Worm (Caenorhabditis elegans) whole organism, midembryonic: ENCODE results near the gene cisd-3.2.
A peak's percentile ranks its signal among the peaks of the same experiment; 100 is the strongest.

ENCODE experiments used
- T22C8.4 ChIP-seq: fragments of 200-800 bp; sonication (Bioruptor generic); IDR thresholded peaks from 2 replicates; pipeline ENCODE4 v1.3.6; 2022; ENCODE audit warnings: missing genetic modification characterization, missing compliant biosample characterization
- cog-1 ChIP-seq: sonication (generic microtip); optimal IDR thresholded peaks from 2 replicates; lab custom pipeline; 2016; ENCODE audit warnings: missing genetic modification characterization, missing compliant biosample characterization
- flt-1 ChIP-seq: fragments of 200-800 bp; sonication (Bioruptor generic); IDR thresholded peaks from 2 replicates; pipeline ENCODE4 v1.3.6; 2022; ENCODE audit warnings: missing genetic modification characterization, missing compliant biosample characterization
- klf-2 ChIP-seq: fragments of 200-800 bp; sonication (Bioruptor generic); conservative IDR thresholded peaks from 2 replicates; pipeline ENCODE4 v1.3.6; 2022; ENCODE audit warnings: missing genetic modification reagents, missing genetic modification characterization, missing compliant biosample characterization
- med-1 ChIP-seq: sonication (generic microtip); optimal IDR thresholded peaks from 2 replicates; lab custom pipeline; 2017; ENCODE audit warnings: missing genetic modification characterization, mild to moderate bottlenecking, missing compliant biosample characterization, antibody characterized with exemption, missing genetic modification reagents; ENCODE audit not compliant: insufficient read depth
- ref-1 ChIP-seq: fragments of 200-800 bp; sonication (Bioruptor generic); conservative IDR thresholded peaks from 2 replicates; pipeline ENCODE4 v1.3.6; 2022; ENCODE audit warnings: missing genetic modification reagents, missing genetic modification characterization, missing compliant biosample characterization
- tab-1 ChIP-seq: fragments of 200-800 bp; sonication (Bioruptor generic); IDR thresholded peaks from 2 replicates; pipeline ENCODE4 v1.3.6; 2022; ENCODE audit warnings: missing genetic modification characterization, missing compliant biosample characterization
- ztf-29 ChIP-seq: fragments of 200-800 bp; sonication (Bioruptor generic); IDR thresholded peaks from 2 replicates; pipeline ENCODE4 v1.3.6; 2022; ENCODE audit warnings: missing genetic modification reagents, missing genetic modification characterization, missing compliant biosample characterization

ce11 chrIII:1558441-1559159 is 18.3 kb downstream of the cisd-3.2 start, which contains the start of the genes eelo-1 and Y67D2.2:
- TF ChIP-seq tab-1 (GFP tag; lab: Robert Waterston, UW), result no peak
- TF ChIP-seq ztf-29 (GFP tag; lab: Robert Waterston, UW), result no peak
- no peak for TF ChIP-seq ref-1 (GFP tag; lab: Robert Waterston, UW)
- TF ChIP-seq cog-1 (tag; lab: Kevin White, UChicago), result no peak
- TF ChIP-seq flt-1, result no peak
- TF ChIP-seq T22C8.4 (GFP tag; lab: Robert Waterston, UW), result peak; percentile 8; the same call in 1 of the 2 replicates
- no peak for TF ChIP-seq klf-2 (GFP tag; lab: Robert Waterston, UW)
- no peak for TF ChIP-seq med-1
